Worm (Caenorhabditis elegans) whole organism, midembryonic: ENCODE results near the gene H41C03.2.

Experiments used
- T22C8.4 ChIP-seq: fragments of 200-800 bp; sonication (Bioruptor generic); IDR thresholded peaks from 2 replicates; pipeline ENCODE4 v1.3.6; 2022; ENCODE audit warnings: missing genetic modification characterization, missing compliant biosample characterization
- cog-1 ChIP-seq: sonication (generic microtip); optimal IDR thresholded peaks from 2 replicates; lab custom pipeline; 2016; ENCODE audit warnings: missing genetic modification characterization, missing compliant biosample characterization
- flt-1 ChIP-seq: fragments of 200-800 bp; sonication (Bioruptor generic); IDR thresholded peaks from 2 replicates; pipeline ENCODE4 v1.3.6; 2022; ENCODE audit warnings: missing genetic modification characterization, missing compliant biosample characterization
- ztf-23 ChIP-seq: fragments of 200-800 bp; sonication (Bioruptor generic); IDR thresholded peaks from 2 replicates; pipeline ENCODE4 v1.3.6; 2022; ENCODE audit warnings: missing genetic modification reagents, missing genetic modification characterization, missing compliant biosample characterization
- ztf-29 ChIP-seq: fragments of 200-800 bp; sonication (Bioruptor generic); IDR thresholded peaks from 2 replicates; pipeline ENCODE4 v1.3.6; 2022; ENCODE audit warnings: missing genetic modification reagents, missing genetic modification characterization, missing compliant biosample characterization

ce11 chrII:5836153-5836719, 15.7 kb downstream of the H41C03.2 start, which contains the start of gene fzo-1:
- TF ChIP-seq flt-1 (GFP tag; lab: Robert Waterston, UW) (no peak), cog-1 (tag; lab: Kevin White, UChicago) (peak; percentile 83), ztf-23 (GFP tag; lab: Robert Waterston, UW) (peak; percentile 79; the same call in 1 of the 2 replicates), ztf-29 (GFP tag; lab: Robert Waterston, UW) (no peak), T22C8.4 (GFP tag; lab: Robert Waterston, UW) (no peak)
